Fruit fly (Drosophila melanogaster): ENCODE data around the gene CG1578.

The CG1578 gene

dm6 chrX:11846049-11846718 lies 29.8 kb upstream of the CG1578 start, which contains the start of gene CG15740 (continued):
- TF ChIP-seq CG8924 (tag; optimal IDR thresholded peaks at IDR 0.05) (no peak), Chrac-16 (GFP tag; optimal IDR thresholded peaks at IDR 0.05) (peak; percentile 8), TFAM (GFP tag; optimal IDR thresholded peaks at IDR 0.05) (no peak), HLH54F (GFP tag; optimal IDR thresholded peaks at IDR 0.05) (no peak), grn (GFP tag; optimal IDR thresholded peaks at IDR 0.05) (no peak), Lhr (GFP tag; optimal IDR thresholded peaks at IDR 0.05) (no peak), CG15514 (GFP tag; optimal IDR thresholded peaks at IDR 0.05) (no peak), CG11247 (GFP tag; IDR thresholded peaks at IDR 0.05) (no peak), Dbx (GFP tag; IDR thresholded peaks at IDR 0.05) (no peak), CG11696 (GFP tag; IDR thresholded peaks at IDR 0.05) (no peak), kni (GFP tag; optimal IDR thresholded peaks at IDR 0.05) (no peak), CG17385 (GFP tag; optimal IDR thresholded peaks at IDR 0.05) (peak; percentile 8), Bdp1 (GFP tag; optimal IDR thresholded peaks at IDR 0.05) (no peak), Hey (tag; optimal IDR thresholded peaks at IDR 0.05) (no peak), Doc3 (GFP tag; IDR thresholded peaks at IDR 0.05; ENCODE audit: partially characterized antibody) (no peak), CG7839 (tag; optimal IDR thresholded peaks at IDR 0.05) (peak; percentile 55), Hsf (GFP tag; optimal IDR thresholded peaks at IDR 0.05) (peak; percentile 23), CG1602 (GFP tag; optimal IDR thresholded peaks at IDR 0.05) (no peak), pnt (GFP tag; optimal IDR thresholded peaks at IDR 0.05) (peak; percentile 45), bsh (GFP tag; optimal IDR thresholded peaks at IDR 0.05) (no peak), CG1832 (GFP tag; optimal IDR thresholded peaks at IDR 0.05) (no peak), kay (GFP tag; optimal IDR thresholded peaks at IDR 0.05) (no peak), Spps (tag; optimal IDR thresholded peaks at IDR 0.05) (no peak), unpg (GFP tag; optimal IDR thresholded peaks at IDR 0.05) (peak; percentile 16), fd3F (GFP tag; optimal IDR thresholded peaks at IDR 0.05) (no peak), CG10979 (tag; optimal IDR thresholded peaks at IDR 0.05) (no peak), C15 (GFP tag; IDR thresholded peaks at IDR 0.05) (no peak), Oli (tag; optimal IDR thresholded peaks at IDR 0.05) (peak; percentile 58), zen (tag; optimal IDR thresholded peaks at IDR 0.05) (no peak), scrt (GFP tag; optimal IDR thresholded peaks at IDR 0.05) (no peak), CG34376 (GFP tag; optimal IDR thresholded peaks at IDR 0.05) (no peak), CG6765 (GFP tag; optimal IDR thresholded peaks at IDR 0.05) (no peak), nom (GFP tag; optimal IDR thresholded peaks at IDR 0.05) (no peak), gsb (GFP tag; IDR thresholded peaks at IDR 0.05) (0 out of 2 replicates have a peak, but pooled peaks have one; percentile 35), sob (GFP tag; IDR thresholded peaks at IDR 0.05) (peak; percentile 25; the same call in 1 of the 2 replicates)

dm6 chrX:11841702-11842378 lies 25.5 kb upstream of the CG1578 start:
- TF ChIP-seq ato (GFP tag; IDR thresholded peaks at IDR 0.05; ENCODE audit: partially characterized antibody) (no peak), az2 (GFP tag; optimal IDR thresholded peaks at IDR 0.05) (no peak), CG10654 (GFP tag; optimal IDR thresholded peaks at IDR 0.05) (no peak), CG6854 (GFP tag; optimal IDR thresholded peaks at IDR 0.05) (no peak), nerfin-1 (tag; optimal IDR thresholded peaks at IDR 0.05) (peak; percentile 12), CG33213 (GFP tag; optimal IDR thresholded peaks at IDR 0.05) (no peak), oc (tag; optimal IDR thresholded peaks at IDR 0.05) (no peak), ase (GFP tag; IDR thresholded peaks at IDR 0.05) (no peak), ham (GFP tag; IDR thresholded peaks at IDR 0.05) (no peak), CG12769 (tag; optimal IDR thresholded peaks at IDR 0.05) (no peak), MTF-1 (GFP tag; optimal IDR thresholded peaks at IDR 0.05; ENCODE audit: borderline replicate concordance) (no peak), Pdp1 (GFP tag; optimal IDR thresholded peaks at IDR 0.05) (peak in 1 of 2 experiments; percentile 30), CG31441 (GFP tag; IDR thresholded peaks at IDR 0.05) (peak; percentile 69), CG10979 (tag; optimal IDR thresholded peaks at IDR 0.05) (peak; percentile 13), D19B (GFP tag; optimal IDR thresholded peaks at IDR 0.05) (no peak)

Measured in whole organism, embryonic.